Fruit fly (Drosophila melanogaster): ENCODE measurements around the gene CG9300.

CG9300 gene

DNA sequence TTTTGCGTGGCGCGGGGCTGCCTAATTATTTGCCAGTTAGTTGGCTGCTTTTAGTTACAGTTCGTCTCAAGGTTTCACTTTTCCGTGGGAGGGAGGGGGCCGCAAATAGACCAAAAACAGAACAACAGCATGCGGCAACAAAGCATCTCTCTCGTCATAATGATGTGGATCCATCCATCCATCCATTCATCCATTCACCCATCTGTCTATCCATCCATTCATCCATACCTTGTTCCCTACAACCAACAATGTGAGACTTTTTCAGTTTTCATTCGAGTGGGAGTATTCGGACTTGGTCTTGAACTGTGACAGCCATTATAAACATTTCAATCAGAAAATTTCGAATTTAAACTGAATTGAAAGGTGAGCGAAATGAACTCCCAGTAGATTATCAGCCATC is 27.1 kb downstream of the CG9300 start:
- TF ChIP-seq Ets21C (GFP tag; optimal IDR thresholded peaks at IDR 0.05): no peak
- no peak for TF ChIP-seq CG3919 (GFP tag; optimal IDR thresholded peaks at IDR 0.05)
- no peak for TF ChIP-seq Smox (GFP tag; optimal IDR thresholded peaks at IDR 0.05)
- TF ChIP-seq CG9139 (GFP tag; optimal IDR thresholded peaks at IDR 0.05): no peak
- no peak for TF ChIP-seq vri (GFP tag; optimal IDR thresholded peaks at IDR 0.05)
- TF ChIP-seq CG11294 (GFP tag; IDR thresholded peaks at IDR 0.05): no peak
- no peak for TF ChIP-seq Met (GFP tag; optimal IDR thresholded peaks at IDR 0.05)
- no peak for TF ChIP-seq lz (GFP tag; optimal IDR thresholded peaks at IDR 0.05)
- no peak for TF ChIP-seq CG32006 (GFP tag; optimal IDR thresholded peaks at IDR 0.05)
- TF ChIP-seq CG8119 (GFP tag; IDR thresholded peaks at IDR 0.05): no peak
- no peak for TF ChIP-seq CG31627 (GFP tag; optimal IDR thresholded peaks at IDR 0.05)
- no peak for TF ChIP-seq CG6792 (GFP tag; optimal IDR thresholded peaks at IDR 0.05)

DNA sequence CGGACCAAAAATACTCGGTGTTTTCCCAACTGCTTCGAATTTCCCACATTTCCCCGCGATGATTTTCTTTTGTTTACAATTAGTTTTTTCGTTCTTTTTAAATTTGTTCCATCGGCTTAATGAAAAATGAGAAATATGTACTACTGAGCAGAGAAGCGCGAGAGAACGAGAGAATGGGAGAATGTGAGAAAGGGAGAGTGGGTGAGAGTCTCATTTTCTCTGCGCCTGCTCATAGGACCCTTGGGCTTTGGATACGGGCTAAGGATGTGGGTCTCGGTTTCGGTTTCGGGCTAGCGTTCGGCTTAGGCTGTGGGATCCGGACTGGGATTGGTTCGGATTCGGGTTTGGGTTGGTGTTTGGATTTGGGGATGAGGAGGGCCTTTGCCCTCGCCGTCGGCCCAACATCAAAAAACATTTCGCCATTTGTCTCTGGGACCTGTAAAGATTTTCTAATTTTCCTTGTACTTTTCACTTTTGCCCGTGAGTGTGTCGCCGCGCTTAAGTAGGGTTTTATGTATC is 28.5 kb downstream of the CG9300 start:
- TF ChIP-seq salr (GFP tag; optimal IDR thresholded peaks at IDR 0.05) (no peak), OdsH (GFP tag; optimal IDR thresholded peaks at IDR 0.05) (no peak), CG6854 (GFP tag; optimal IDR thresholded peaks at IDR 0.05) (no peak), Eip78C (GFP tag) (peak; percentile 6), CG11762 (GFP tag; optimal IDR thresholded peaks at IDR 0.05; ENCODE audit: insufficient read depth) (no peak), Smox (GFP tag; optimal IDR thresholded peaks at IDR 0.05) (no peak), ss (GFP tag; optimal IDR thresholded peaks at IDR 0.05) (no peak), vri (GFP tag; optimal IDR thresholded peaks at IDR 0.05) (no peak)

DNA sequence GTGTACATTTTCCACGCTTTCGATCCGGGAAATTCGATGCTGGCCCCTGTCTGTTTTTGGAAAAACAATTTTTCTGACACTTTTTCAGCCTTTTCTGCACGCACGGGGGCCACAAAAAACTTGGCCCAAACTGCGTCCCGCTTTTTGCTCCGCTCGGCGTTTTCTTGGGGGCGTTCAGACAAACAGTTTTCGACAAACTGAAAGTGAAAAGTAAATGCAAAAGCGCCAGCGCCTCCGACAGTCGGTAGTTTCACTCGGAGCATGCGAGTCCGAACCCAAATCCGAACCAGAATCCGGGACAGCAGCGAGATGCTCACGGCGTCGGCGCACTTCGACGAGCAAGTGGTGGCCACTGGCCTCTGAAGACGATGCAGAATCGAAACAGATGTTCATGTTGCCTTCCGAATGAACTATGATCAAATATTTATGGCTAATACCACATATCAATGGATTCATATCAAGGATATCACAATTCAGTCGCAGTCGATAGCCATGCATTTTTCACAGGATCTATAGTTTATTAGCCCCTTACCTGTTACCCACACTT is 32.2 kb downstream of the CG9300 start, which contains the start of gene Shal:
Gene Shal (minus strand): TSS at position 200 of the 547 bp plus-strand sequence.
- TF ChIP-seq CG11294 (GFP tag; IDR thresholded peaks at IDR 0.05) (no peak), dac (GFP tag; optimal IDR thresholded peaks at IDR 0.05) (no peak), CG10631 (GFP tag; optimal IDR thresholded peaks at IDR 0.05) (no peak), Hr4 (GFP tag; optimal IDR thresholded peaks at IDR 0.05) (no peak), Smox (GFP tag; optimal IDR thresholded peaks at IDR 0.05) (no peak)

DNA sequence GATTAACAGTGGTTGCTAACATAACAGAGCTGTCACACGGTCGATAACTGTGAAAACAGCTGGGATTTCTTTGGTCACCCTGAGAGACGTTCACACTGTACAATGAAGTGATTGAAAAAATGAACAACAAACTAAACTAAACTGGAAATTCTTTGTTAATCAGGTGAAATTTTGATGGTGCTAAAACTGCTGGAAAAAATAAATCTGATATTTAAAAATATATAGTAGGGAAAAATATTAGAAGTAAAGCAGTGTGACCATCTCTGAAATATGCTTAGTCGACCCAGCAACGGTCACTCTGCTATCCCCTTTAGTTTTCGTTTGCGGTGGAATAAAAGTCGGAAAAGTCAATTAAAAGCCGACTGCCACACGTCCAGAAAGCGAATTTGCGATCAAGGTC is 33.8 kb downstream of the CG9300 start, which contains the start of the genes CG9231 and CG9330:
Gene CG9231 (minus strand): TSS at position 25 of the 400 bp plus-strand sequence.
Gene CG9330 (plus strand): TSS at position 275 of the 400 bp plus-strand sequence.
- no peak for TF ChIP-seq Hr38 (GFP tag; optimal IDR thresholded peaks at IDR 0.05)
- no peak for TF ChIP-seq fd59A (GFP tag; optimal IDR thresholded peaks at IDR 0.05)
- TF ChIP-seq CG6808 (GFP tag; optimal IDR thresholded peaks at IDR 0.05): no peak
- peak; percentile 23 for TF ChIP-seq Smox (GFP tag; optimal IDR thresholded peaks at IDR 0.05)
- no peak for TF ChIP-seq CG8119 (GFP tag; IDR thresholded peaks at IDR 0.05)
- TF ChIP-seq CG31627 (GFP tag; optimal IDR thresholded peaks at IDR 0.05): peak; percentile 18
- peak; percentile 5 for TF ChIP-seq vri (GFP tag; optimal IDR thresholded peaks at IDR 0.05)
- no peak for TF ChIP-seq CG1621 (tag; optimal IDR thresholded peaks at IDR 0.05)
- peak; percentile 25 for TF ChIP-seq CG3032 (tag; optimal IDR thresholded peaks at IDR 0.05)
- TF ChIP-seq CG6276 (GFP tag; optimal IDR thresholded peaks at IDR 0.05): no peak
- TF ChIP-seq eg (GFP tag; IDR thresholded peaks at IDR 0.05): no peak
- TF ChIP-seq CG9139 (GFP tag; optimal IDR thresholded peaks at IDR 0.05): no peak
- TF ChIP-seq Lpt (GFP tag; optimal IDR thresholded peaks at IDR 0.05): no peak
- TF ChIP-seq Met (GFP tag; optimal IDR thresholded peaks at IDR 0.05): peak; percentile 23
- TF ChIP-seq Eip78C (GFP tag): peak; percentile 87
- no peak for TF ChIP-seq CG11294 (GFP tag; IDR thresholded peaks at IDR 0.05)
- TF ChIP-seq CG3919 (GFP tag; optimal IDR thresholded peaks at IDR 0.05): no peak
- TF ChIP-seq esn (GFP tag; optimal IDR thresholded peaks at IDR 0.05): peak; percentile 49
- peak; percentile 10 for TF ChIP-seq Hr4 (GFP tag; optimal IDR thresholded peaks at IDR 0.05)
- no peak for TF ChIP-seq net (GFP tag; optimal IDR thresholded peaks at IDR 0.05)
- TF ChIP-seq Sox15 (GFP tag; optimal IDR thresholded peaks at IDR 0.05): no peak
- TF ChIP-seq dac (GFP tag; optimal IDR thresholded peaks at IDR 0.05): no peak
- no peak for TF ChIP-seq Gug (GFP tag; IDR thresholded peaks at IDR 0.05)
- TF ChIP-seq cyc (GFP tag; optimal IDR thresholded peaks at IDR 0.05): peak; percentile 17
- TF ChIP-seq CG11762 (GFP tag; optimal IDR thresholded peaks at IDR 0.05; ENCODE audit: insufficient read depth): no peak
- no peak for TF ChIP-seq OdsH (GFP tag; optimal IDR thresholded peaks at IDR 0.05)
- no peak for TF ChIP-seq CG4318 (GFP tag; optimal IDR thresholded peaks at IDR 0.05)
- TF ChIP-seq Sox102F (GFP tag; optimal IDR thresholded peaks at IDR 0.05): no peak
- TF ChIP-seq achi (GFP tag; optimal IDR thresholded peaks at IDR 0.05): peak; percentile 83
- TF ChIP-seq CG34406 (GFP tag; optimal IDR thresholded peaks at IDR 0.05): no peak
- TF ChIP-seq Ets21C (GFP tag; optimal IDR thresholded peaks at IDR 0.05): no peak
- TF ChIP-seq spab (GFP tag; optimal IDR thresholded peaks at IDR 0.05): no peak
- TF ChIP-seq Sox14 (GFP tag; optimal IDR thresholded peaks at IDR 0.05): peak; percentile 47
- TF ChIP-seq CG16779 (tag; optimal IDR thresholded peaks at IDR 0.05): no peak
- no peak for TF ChIP-seq fkh (GFP tag; optimal IDR thresholded peaks at IDR 0.05)
- TF ChIP-seq CG11902 (GFP tag; optimal IDR thresholded peaks at IDR 0.05): no peak
- peak; percentile 22 for TF ChIP-seq lz (GFP tag; optimal IDR thresholded peaks at IDR 0.05)
